Fruit fly (Drosophila melanogaster) whole organism, embryonic: ENCODE measurements around the gene wapl.

Source experiments
- CG11456 ChIP-seq: fragments of 200-800 bp; sonication (Bioruptor generic); IDR thresholded peaks from 3 replicates; pipeline ENCODE4 v1.3.6; 2022; ENCODE audit warnings: missing biosample characterization, missing genetic modification characterization
- CG11504 ChIP-seq: fragments of 200-800 bp; sonication (Bioruptor generic); optimal IDR thresholded peaks from 3 replicates; lab custom pipeline; 2019; ENCODE audit warnings: missing biosample characterization, mild to moderate bottlenecking, missing genetic modification characterization, moderate library complexity
- CG13624 ChIP-seq: fragments of 200-800 bp; sonication (Bioruptor generic); optimal IDR thresholded peaks from 2 replicates; lab custom pipeline; 2016; ENCODE audit warnings: missing biosample characterization, missing genetic modification characterization
- CG14441 ChIP-seq: fragments of 200-800 bp; sonication (Bioruptor generic); IDR thresholded peaks from 2 replicates; pipeline ENCODE4 v1.3.6; 2022; ENCODE audit warnings: missing biosample characterization, missing genetic modification characterization
- CG15514 ChIP-seq: fragments of 200-800 bp; sonication (Bioruptor generic); optimal IDR thresholded peaks from 3 replicates; lab custom pipeline; 2017; ENCODE audit warnings: missing biosample characterization, missing genetic modification characterization, mild to moderate bottlenecking, moderate library complexity, missing genetic modification reagents
- CG17328 ChIP-seq: fragments of 200-800 bp; sonication (Bioruptor generic); IDR thresholded peaks from 2 replicates; pipeline ENCODE4 v1.3.6; 2022; ENCODE audit warnings: missing biosample characterization, missing genetic modification characterization
- CG2120 ChIP-seq: fragments of 200-800 bp; sonication (Bioruptor generic); optimal IDR thresholded peaks from 3 replicates; lab custom pipeline; 2016; ENCODE audit warnings: missing biosample characterization, missing genetic modification characterization
- CG31224 ChIP-seq: fragments of 200-800 bp; sonication (Bioruptor generic); IDR thresholded peaks from 2 replicates; pipeline ENCODE4 v1.3.6; 2022; ENCODE audit warnings: missing biosample characterization, missing genetic modification characterization
- CG32767 ChIP-seq: fragments of 200-800 bp; sonication (Bioruptor generic); IDR thresholded peaks from 2 replicates; pipeline ENCODE4 v1.3.6; 2022; ENCODE audit warnings: missing biosample characterization, missing genetic modification characterization
- CG3847 ChIP-seq: fragments of 200-800 bp; sonication (Bioruptor generic); IDR thresholded peaks from 2 replicates; pipeline ENCODE4 v1.3.6; 2022; ENCODE audit warnings: missing biosample characterization, missing genetic modification characterization
- CG5180 ChIP-seq: fragments of 200-800 bp; sonication (Bioruptor generic); optimal IDR thresholded peaks from 3 replicates; lab custom pipeline; 2017; ENCODE audit warnings: missing biosample characterization, missing genetic modification characterization, mild to moderate bottlenecking, moderate library complexity, missing genetic modification reagents
- CG6683 ChIP-seq: fragments of 200-800 bp; sonication (Bioruptor generic); optimal IDR thresholded peaks from 2 replicates; lab custom pipeline; 2017; ENCODE audit warnings: missing biosample characterization, mild to moderate bottlenecking, missing genetic modification characterization, missing genetic modification reagents
- CG7786 ChIP-seq: fragments of 200-800 bp; sonication (Bioruptor generic); optimal IDR thresholded peaks from 2 replicates; lab custom pipeline; 2016; ENCODE audit warnings: missing biosample characterization, missing genetic modification characterization
- CG9437 ChIP-seq: fragments of 200-800 bp; sonication (Bioruptor generic); optimal IDR thresholded peaks from 2 replicates; lab custom pipeline; 2018; ENCODE audit warnings: missing biosample characterization, mild to moderate bottlenecking, missing genetic modification characterization
- CG9609 ChIP-seq: fragments of 200-800 bp; sonication (Bioruptor generic); optimal IDR thresholded peaks from 3 replicates; lab custom pipeline; 2016; ENCODE audit warnings: missing biosample characterization, missing genetic modification characterization
- CG9727 ChIP-seq: fragments of 200-800 bp; sonication (Bioruptor generic); optimal IDR thresholded peaks from 3 replicates; lab custom pipeline; 2017; ENCODE audit warnings: missing biosample characterization, mild to moderate bottlenecking, missing genetic modification characterization
- Dp ChIP-seq: fragments of 200-800 bp; sonication (Bioruptor generic); optimal IDR thresholded peaks from 2 replicates; lab custom pipeline; 2018; ENCODE audit warnings: missing biosample characterization, mild to moderate bottlenecking, missing genetic modification characterization, moderate library complexity
- Fer1 ChIP-seq: fragments of 200-800 bp; sonication (Bioruptor generic); optimal IDR thresholded peaks from 2 replicates; lab custom pipeline; 2017; ENCODE audit warnings: missing biosample characterization, mild to moderate bottlenecking, missing genetic modification characterization
- H2.0 ChIP-seq: fragments of 200-800 bp; sonication (Bioruptor generic); IDR thresholded peaks from 2 replicates; pipeline ENCODE4 v1.3.6; 2022; ENCODE audit warnings: missing biosample characterization, missing genetic modification characterization
- HLHmδ ChIP-seq: fragments of 200-800 bp; sonication (Bioruptor generic); optimal IDR thresholded peaks from 2 replicates; lab custom pipeline; 2018; ENCODE audit warnings: missing biosample characterization, mild to moderate bottlenecking, missing genetic modification characterization, moderate library complexity
- Hand ChIP-seq: fragments of 200-800 bp; sonication (Bioruptor generic); optimal IDR thresholded peaks from 2 replicates; lab custom pipeline; 2017; ENCODE audit warnings: mild to moderate bottlenecking, missing biosample characterization, missing genetic modification reagents, missing genetic modification characterization
- Scr ChIP-seq: fragments of 200-800 bp; sonication (Bioruptor generic); IDR thresholded peaks from 2 replicates; pipeline ENCODE4 v1.3.6; 2022; ENCODE audit warnings: missing biosample characterization, missing genetic modification characterization; ENCODE audit not compliant: partially characterized antibody
- Vsx1 ChIP-seq: fragments of 200-800 bp; sonication (Bioruptor generic); optimal IDR thresholded peaks from 2 replicates; lab custom pipeline; 2017; ENCODE audit warnings: missing biosample characterization, mild to moderate bottlenecking, missing genetic modification characterization, missing genetic modification reagents
- Xbp1 ChIP-seq: fragments of 200-800 bp; sonication (Bioruptor generic); optimal IDR thresholded peaks from 3 replicates; lab custom pipeline; 2016; ENCODE audit warnings: missing biosample characterization, mild to moderate bottlenecking, missing genetic modification characterization
- YL-1 ChIP-seq: fragments of 200-800 bp; sonication (Bioruptor generic); optimal IDR thresholded peaks from 3 replicates; lab custom pipeline; 2017; ENCODE audit warnings: missing biosample characterization, mild to moderate bottlenecking, missing genetic modification characterization
- al ChIP-seq: fragments of 200-800 bp; sonication (Bioruptor generic); IDR thresholded peaks from 2 replicates; pipeline ENCODE4 v1.3.6; 2022; ENCODE audit warnings: missing biosample characterization, missing genetic modification characterization
- ash1 ChIP-seq: fragments of 200-800 bp; sonication (Bioruptor generic); optimal IDR thresholded peaks from 2 replicates; lab custom pipeline; 2018; ENCODE audit warnings: missing biosample characterization, mild to moderate bottlenecking, missing genetic modification characterization
- bab2 ChIP-seq: fragments of 200-800 bp; sonication (Bioruptor generic); optimal IDR thresholded peaks from 2 replicates; lab custom pipeline; 2016; ENCODE audit warnings: missing biosample characterization, missing genetic modification characterization
- da ChIP-seq: fragments of 200-800 bp; sonication (Bioruptor generic); optimal IDR thresholded peaks from 2 replicates; lab custom pipeline; 2016; ENCODE audit warnings: missing biosample characterization, missing genetic modification characterization
- exex ChIP-seq: fragments of 200-800 bp; sonication (Bioruptor generic); optimal IDR thresholded peaks from 4 replicates; lab custom pipeline; 2018; ENCODE audit warnings: missing biosample characterization, mild to moderate bottlenecking, missing genetic modification characterization, moderate library complexity
- fd96Cb ChIP-seq: fragments of 200-800 bp; sonication (Bioruptor generic); optimal IDR thresholded peaks from 2 replicates; lab custom pipeline; 2018; ENCODE audit warnings: missing biosample characterization, mild to moderate bottlenecking, missing genetic modification characterization, moderate library complexity
- hkb ChIP-seq, 2 experiments: fragments of 200-800 bp in 1 of 2; fragments of >200 bp in 1 of 2; sonication (Bioruptor generic) in 1 of 2; IDR thresholded peaks in 1 of 2; optimal IDR thresholded peaks in 1 of 2; 2 replicates each; pipeline versions ENCODE4 v1.3.6 to Lab custom; 2017 to 2022; ENCODE audit warnings: missing biosample characterization in 1 of 2, missing genetic modification characterization in 1 of 2
- ind ChIP-seq: fragments of 200-800 bp; sonication (Bioruptor generic); optimal IDR thresholded peaks from 3 replicates; lab custom pipeline; 2016; ENCODE audit warnings: missing biosample characterization, missing genetic modification characterization
- insv ChIP-seq, 2 experiments: fragments of 200-800 bp; sonication (Bioruptor generic); optimal IDR thresholded peaks; 3 replicates each; lab custom pipeline; 2016 to 2018; ENCODE audit warnings: missing biosample characterization in 2 of 2, missing genetic modification characterization in 2 of 2
- lab ChIP-seq: fragments of 200-800 bp; sonication (Bioruptor generic); optimal IDR thresholded peaks from 3 replicates; lab custom pipeline; 2017; ENCODE audit warnings: missing biosample characterization, missing genetic modification characterization, mild to moderate bottlenecking, moderate library complexity, missing genetic modification reagents
- maf-S ChIP-seq: fragments of 200-800 bp; sonication (Bioruptor generic); optimal IDR thresholded peaks from 2 replicates; lab custom pipeline; 2016; ENCODE audit warnings: missing biosample characterization, missing genetic modification characterization
- nerfin-1 ChIP-seq: fragments of 200-800 bp; sonication (Bioruptor generic); optimal IDR thresholded peaks from 3 replicates; lab custom pipeline; 2019; ENCODE audit warnings: missing biosample characterization, mild to moderate bottlenecking, missing genetic modification characterization, moderate library complexity
- nmo ChIP-seq: fragments of 200-800 bp; sonication (Bioruptor generic); optimal IDR thresholded peaks from 2 replicates; lab custom pipeline; 2018; ENCODE audit warnings: missing biosample characterization, mild to moderate bottlenecking, missing genetic modification characterization, moderate library complexity
- org-1 ChIP-seq: fragments of 200-800 bp; sonication (Bioruptor generic); optimal IDR thresholded peaks from 2 replicates; lab custom pipeline; 2017; ENCODE audit warnings: missing biosample characterization, missing genetic modification characterization
- pb ChIP-seq: fragments of 200-800 bp; sonication (Bioruptor generic); optimal IDR thresholded peaks from 3 replicates; lab custom pipeline; 2016; ENCODE audit warnings: missing biosample characterization, missing genetic modification characterization
- sd ChIP-seq: fragments of 200-800 bp; sonication (Bioruptor generic); optimal IDR thresholded peaks from 3 replicates; lab custom pipeline; 2018; ENCODE audit warnings: missing biosample characterization, mild to moderate bottlenecking, missing genetic modification characterization, moderate library complexity
- sima ChIP-seq: fragments of 200-800 bp; sonication (Bioruptor generic); optimal IDR thresholded peaks from 2 replicates; lab custom pipeline; 2016; ENCODE audit warnings: missing biosample characterization, missing genetic modification characterization
- sna ChIP-seq: fragments of 200-800 bp; sonication (Bioruptor generic); IDR thresholded peaks from 2 replicates; pipeline ENCODE4 v1.3.6; 2022; ENCODE audit warnings: missing biosample characterization, missing genetic modification characterization; ENCODE audit not compliant: partially characterized antibody
- sob ChIP-seq: fragments of 200-800 bp; sonication (Bioruptor generic); IDR thresholded peaks from 2 replicates; pipeline ENCODE4 v1.3.6; 2022; ENCODE audit warnings: missing biosample characterization, missing genetic modification characterization
- wor ChIP-seq: fragments of 200-800 bp; sonication (Bioruptor generic); IDR thresholded peaks from 2 replicates; pipeline ENCODE4 v1.3.6; 2022; ENCODE audit warnings: missing biosample characterization, missing genetic modification characterization
- zf30C ChIP-seq: fragments of 200-800 bp; sonication (Bioruptor generic); optimal IDR thresholded peaks from 3 replicates; lab custom pipeline; 2018; ENCODE audit warnings: missing biosample characterization, mild to moderate bottlenecking, missing genetic modification characterization
- zfh2 ChIP-seq: fragments of 200-800 bp; sonication (Bioruptor generic); optimal IDR thresholded peaks from 2 replicates; lab custom pipeline; 2016; ENCODE audit warnings: missing biosample characterization, missing genetic modification characterization

Gene wapl

DNA sequence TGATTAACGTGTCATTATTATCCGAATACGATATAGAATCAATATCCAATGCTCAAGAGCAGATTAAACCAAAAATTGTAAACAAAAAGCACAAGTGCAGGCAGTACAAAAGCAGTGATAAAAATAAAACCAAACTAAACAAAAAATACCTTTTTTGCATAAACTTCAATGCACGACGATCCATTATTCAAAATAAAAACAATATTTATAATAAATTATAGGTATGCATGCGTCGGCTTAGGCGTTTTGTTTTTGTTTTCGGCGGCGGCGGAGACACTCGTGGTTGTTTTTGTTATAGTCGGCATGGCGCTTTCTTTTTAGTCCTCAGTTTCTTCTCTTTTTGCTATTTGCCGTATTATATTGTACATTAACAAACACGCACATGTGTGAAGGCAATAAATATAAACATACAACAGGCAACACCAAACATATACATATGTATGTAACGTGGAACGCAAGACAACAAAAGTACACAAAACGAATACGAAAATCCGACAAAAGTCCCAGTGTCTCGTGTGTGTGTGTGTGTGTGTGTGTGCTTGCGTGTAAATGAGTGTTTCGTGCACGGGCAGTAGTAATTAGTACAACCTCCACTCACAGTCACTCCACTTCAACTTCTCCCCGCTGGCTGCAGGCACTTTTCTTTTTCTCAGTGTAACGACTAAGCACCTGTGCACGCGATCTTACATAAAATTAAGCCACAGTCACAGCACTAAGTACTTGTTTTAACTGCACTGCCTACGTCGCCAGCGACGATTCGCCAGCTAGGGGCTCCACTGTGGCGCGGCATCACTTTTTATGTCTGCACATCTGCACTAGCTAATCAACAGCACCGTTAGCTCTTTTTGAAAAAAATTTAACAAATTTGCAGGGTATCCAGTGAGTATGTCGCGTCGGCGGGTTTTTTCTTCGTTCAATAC, 22.7 kb downstream of the wapl start (continued):
- TF ChIP-seq CG17328 (GFP tag; lab: Robert Waterston, UW), result peak; percentile 40
- TF ChIP-seq CG5180 (GFP tag; lab: Kevin White, UChicago), result no peak
- TF ChIP-seq HLHmδ, result peak; percentile 11
- no peak for TF ChIP-seq Hand (GFP tag; lab: Kevin White, UChicago)
- no peak for TF ChIP-seq YL-1 (GFP tag; lab: Kevin White, UChicago)
- no peak for TF ChIP-seq CG6683 (GFP tag; lab: Kevin White, UChicago)
- TF ChIP-seq sob (GFP tag; lab: Robert Waterston, UW), result 0 out of 2 replicates have a peak, but pooled peaks have one; percentile 5
- TF ChIP-seq CG13624 (GFP tag; lab: Kevin White, UChicago), result peak; percentile 12
- peak; percentile 6 for TF ChIP-seq lab (GFP tag; lab: Kevin White, UChicago)
- TF ChIP-seq CG11456 (GFP tag; lab: Robert Waterston, UW), result peak; percentile 15; the same call in 1 of the 3 replicates
- TF ChIP-seq CG9727, result no peak
- no peak for TF ChIP-seq CG32767 (GFP tag; lab: Robert Waterston, UW)
- no peak for TF ChIP-seq insv (GFP tag; optimal IDR thresholded peaks at IDR 0.05; lab: Kevin White, UChicago)
- TF ChIP-seq CG9437 (GFP tag; lab: Kevin White, UChicago), result peak; percentile 3
- peak; percentile 28 for TF ChIP-seq exex (tag; lab: Kevin White, UChicago)
- no peak for TF ChIP-seq CG31224 (GFP tag; lab: Robert Waterston, UW)
- TF ChIP-seq bab2, result peak; percentile 49
- peak; percentile 75 for TF ChIP-seq CG14441
- TF ChIP-seq Dp (GFP tag; lab: Kevin White, UChicago), result no peak
- TF ChIP-seq CG11504 (tag; lab: Kevin White, UChicago), result peak; percentile 47
- TF ChIP-seq sima (GFP tag; lab: Kevin White, UChicago), result no peak
- peak; percentile 85 for TF ChIP-seq Vsx1
- peak; percentile 33 for TF ChIP-seq CG7786
- TF ChIP-seq nmo (GFP tag; lab: Kevin White, UChicago), result peak; percentile 15
- TF ChIP-seq Fer1, result no peak
- peak; percentile 23 for TF ChIP-seq fd96Cb (tag; lab: Kevin White, UChicago)
- TF ChIP-seq ash1 (GFP tag; lab: Kevin White, UChicago), result peak; percentile 20
- peak; percentile 60 for TF ChIP-seq sd (tag; lab: Kevin White, UChicago)
- TF ChIP-seq zf30C, result peak; percentile 78
- TF ChIP-seq nerfin-1 (tag; lab: Kevin White, UChicago), result no peak
- TF ChIP-seq CG15514 (GFP tag; lab: Kevin White, UChicago), result peak; percentile 6
- TF ChIP-seq Xbp1 (GFP tag; lab: Kevin White, UChicago), result peak; percentile 47
- peak; percentile 1 for TF ChIP-seq org-1 (GFP tag; lab: Kevin White, UChicago)
- peak; percentile 12 for TF ChIP-seq pb (GFP tag; lab: Kevin White, UChicago)
- peak; percentile 1 for TF ChIP-seq da (GFP tag; lab: Kevin White, UChicago)
- peak; percentile 31 for TF ChIP-seq CG9609 (GFP tag; lab: Kevin White, UChicago)
- peak; percentile 51 for TF ChIP-seq ind (GFP tag; lab: Kevin White, UChicago)
- TF ChIP-seq wor (GFP tag; lab: Robert Waterston, UW), result peak; percentile 28; the same call in 1 of the 2 replicates
- peak; percentile 33 for TF ChIP-seq zfh2 (GFP tag; lab: Kevin White, UChicago)
- TF ChIP-seq Scr (GFP tag; lab: Robert Waterston, UW), result no peak
- no peak for TF ChIP-seq sna (GFP tag; lab: Robert Waterston, UW)
- peak; percentile 65 for TF ChIP-seq maf-S (GFP tag; lab: Kevin White, UChicago)
- peak; percentile 37; the same call in 1 of the 2 replicates for TF ChIP-seq al
- 0 out of 2 replicates have a peak, but pooled peaks have one; percentile 21 for TF ChIP-seq CG3847 (GFP tag; lab: Robert Waterston, UW)
- no peak for TF ChIP-seq hkb (optimal IDR thresholded peaks at IDR 0.05; lab: Kevin White, UChicago)
- no peak; the same call in 1 of the 2 replicates for TF ChIP-seq hkb (GFP tag; IDR thresholded peaks at IDR 0.05; lab: Robert Waterston, UW)
- peak; percentile 41 for TF ChIP-seq H2.0 (GFP tag; lab: Robert Waterston, UW)
- peak; percentile 45 for TF ChIP-seq CG2120 (GFP tag; lab: Kevin White, UChicago)
